Worm (Caenorhabditis elegans) whole organism, late embryonic: ENCODE data around the gene F08F8.9.

ENCODE experiments used
- C08G9.2 ChIP-seq: sonication (generic microtip); optimal IDR thresholded peaks from 2 replicates; lab custom pipeline; 2016; ENCODE audit warnings: mild to moderate bottlenecking, missing genetic modification characterization, moderate library complexity, missing compliant biosample characterization
- F13H6.1 ChIP-seq: sonication (generic microtip); optimal IDR thresholded peaks from 2 replicates; lab custom pipeline; 2016; ENCODE audit warnings: missing genetic modification characterization, missing compliant biosample characterization
- K02D7.2 ChIP-seq: sonication (generic microtip); optimal IDR thresholded peaks from 2 replicates; lab custom pipeline; 2017; ENCODE audit warnings: mild to moderate bottlenecking, missing genetic modification characterization, missing compliant biosample characterization
- K09A11.1 ChIP-seq: sonication (generic microtip); optimal IDR thresholded peaks from 2 replicates; lab custom pipeline; 2017; ENCODE audit warnings: antibody characterized with exemption, mild to moderate bottlenecking, missing genetic modification characterization, missing compliant biosample characterization; ENCODE audit not compliant: insufficient read depth
- T23F11.4 ChIP-seq: fragments of 200-800 bp; sonication (Bioruptor generic); optimal IDR thresholded peaks from 2 replicates; lab custom pipeline; 2018; ENCODE audit warnings: mild to moderate bottlenecking, missing genetic modification characterization, missing compliant biosample characterization
- Y22D7AL.16 ChIP-seq: sonication (generic microtip); optimal IDR thresholded peaks from 2 replicates; lab custom pipeline; 2016; ENCODE audit warnings: missing genetic modification characterization, missing compliant biosample characterization
- ahr-1 ChIP-seq: sonication (generic microtip); optimal IDR thresholded peaks from 2 replicates; lab custom pipeline; 2016; ENCODE audit warnings: missing genetic modification characterization, missing compliant biosample characterization
- ceh-14 ChIP-seq: sonication (generic microtip); optimal IDR thresholded peaks from 2 replicates; lab custom pipeline; 2016; ENCODE audit warnings: missing genotype, missing genetic modification characterization, missing compliant biosample characterization
- ceh-18 ChIP-seq: sonication (generic microtip); optimal IDR thresholded peaks from 2 replicates; lab custom pipeline; 2016; ENCODE audit warnings: missing genetic modification characterization, missing compliant biosample characterization
- ceh-2 ChIP-seq: sonication (generic microtip); optimal IDR thresholded peaks from 2 replicates; lab custom pipeline; 2016; ENCODE audit warnings: missing genotype, missing genetic modification characterization, missing compliant biosample characterization
- ceh-22 ChIP-seq: sonication (generic microtip); optimal IDR thresholded peaks from 2 replicates; lab custom pipeline; 2017; ENCODE audit warnings: missing biosample characterization, missing genetic modification characterization
- ceh-24 ChIP-seq: sonication (generic microtip); optimal IDR thresholded peaks from 2 replicates; lab custom pipeline; 2016; ENCODE audit warnings: mild to moderate bottlenecking, missing genetic modification characterization, missing compliant biosample characterization
- ceh-30 ChIP-seq: fragments of 150-350 bp; optimal IDR thresholded peaks from 2 replicates; lab custom pipeline; 2014; ENCODE audit warnings: missing biosample characterization, missing genetic modification characterization
- ceh-34 ChIP-seq: sonication (generic microtip); optimal IDR thresholded peaks from 2 replicates; lab custom pipeline; 2016; ENCODE audit warnings: mild to moderate bottlenecking, missing genetic modification characterization, missing compliant biosample characterization
- ceh-45 ChIP-seq: fragments of 200-800 bp; sonication (Bioruptor generic); IDR thresholded peaks from 2 replicates; pipeline ENCODE4 v1.3.6; 2022; ENCODE audit warnings: missing genetic modification reagents, missing genetic modification characterization, missing compliant biosample characterization
- ceh-48 ChIP-seq: sonication (generic microtip); optimal IDR thresholded peaks from 2 replicates; lab custom pipeline; 2016; ENCODE audit warnings: missing genetic modification characterization, inconsistent platforms, missing compliant biosample characterization
- che-1 ChIP-seq: sonication (generic microtip); optimal IDR thresholded peaks from 2 replicates; lab custom pipeline; 2016; ENCODE audit warnings: mild to moderate bottlenecking, missing genetic modification characterization, missing compliant biosample characterization
- dmd-4 ChIP-seq: sonication (generic microtip); optimal IDR thresholded peaks from 2 replicates; lab custom pipeline; 2016; ENCODE audit warnings: borderline replicate concordance, missing genetic modification characterization, missing compliant biosample characterization
- fkh-10 ChIP-seq: fragments of 150-350 bp; optimal IDR thresholded peaks from 2 replicates; lab custom pipeline; 2014; ENCODE audit warnings: missing biosample characterization, missing genetic modification reagents, missing genetic modification characterization
- gmeb-2 ChIP-seq: sonication (generic microtip); optimal IDR thresholded peaks from 2 replicates; lab custom pipeline; 2016; ENCODE audit warnings: missing genetic modification characterization, inconsistent platforms, missing compliant biosample characterization
- hlh-15 ChIP-seq: sonication (generic microtip); optimal IDR thresholded peaks from 2 replicates; lab custom pipeline; 2016; ENCODE audit warnings: missing genetic modification characterization, missing compliant biosample characterization
- hlh-30 ChIP-seq: sonication (generic microtip); optimal IDR thresholded peaks from 2 replicates; lab custom pipeline; 2017; ENCODE audit warnings: antibody characterized with exemption, missing genetic modification characterization, missing compliant biosample characterization; ENCODE audit not compliant: insufficient read depth
- madf-2 ChIP-seq: sonication (generic microtip); optimal IDR thresholded peaks from 2 replicates; lab custom pipeline; 2017; ENCODE audit warnings: missing genetic modification characterization, missing compliant biosample characterization
- nfya-1 ChIP-seq: sonication (generic microtip); optimal IDR thresholded peaks from 2 replicates; lab custom pipeline; 2017; ENCODE audit warnings: missing genetic modification characterization, mild to moderate bottlenecking, missing compliant biosample characterization, antibody characterized with exemption, moderate library complexity
- pag-3 ChIP-seq: sonication (generic microtip); optimal IDR thresholded peaks from 2 replicates; lab custom pipeline; 2016; ENCODE audit warnings: missing compliant biosample characterization, missing genetic modification characterization, borderline replicate concordance
- pax-1 ChIP-seq: fragments of 150-350 bp; optimal IDR thresholded peaks from 2 replicates; lab custom pipeline; 2014; ENCODE audit warnings: missing biosample characterization, missing genetic modification characterization
- ref-2 ChIP-seq: sonication (generic microtip); optimal IDR thresholded peaks from 2 replicates; lab custom pipeline; 2016; ENCODE audit warnings: missing genetic modification characterization, missing compliant biosample characterization
- rnt-1 ChIP-seq: sonication (generic microtip); optimal IDR thresholded peaks from 2 replicates; lab custom pipeline; 2016; ENCODE audit warnings: missing genetic modification characterization, missing compliant biosample characterization
- sdc-2 ChIP-seq: sonication (generic microtip); optimal IDR thresholded peaks from 2 replicates; lab custom pipeline; 2016; ENCODE audit warnings: missing genotype, missing genetic modification characterization, missing compliant biosample characterization
- sox-2 ChIP-seq: fragments of 200-800 bp; sonication (Bioruptor generic); IDR thresholded peaks from 2 replicates; pipeline ENCODE4 v1.3.6; 2022; ENCODE audit warnings: missing genetic modification reagents, missing genetic modification characterization, missing compliant biosample characterization
- syd-9 ChIP-seq: sonication (generic microtip); optimal IDR thresholded peaks from 2 replicates; lab custom pipeline; 2016; ENCODE audit warnings: mild to moderate bottlenecking, missing genetic modification characterization, moderate library complexity, missing compliant biosample characterization
- tbx-2 ChIP-seq: sonication (generic microtip); optimal IDR thresholded peaks from 2 replicates; lab custom pipeline; 2016; ENCODE audit warnings: missing genetic modification characterization, missing compliant biosample characterization
- tbx-7 ChIP-seq: sonication (generic microtip); optimal IDR thresholded peaks from 2 replicates; lab custom pipeline; 2016; ENCODE audit warnings: missing genotype, missing genetic modification characterization, missing compliant biosample characterization
- unc-3 ChIP-seq, 2 experiments: fragments of 200-800 bp in 1 of 2; sonication (Bioruptor generic) in 1 of 2; sonication (generic microtip) in 1 of 2; conservative IDR thresholded peaks in 1 of 2; optimal IDR thresholded peaks in 1 of 2; 2 replicates each; pipeline versions ENCODE4 v1.3.6 to Lab custom; 2016 to 2022; ENCODE audit warnings: missing compliant biosample characterization in 2 of 2, missing genetic modification characterization in 2 of 2, missing genetic modification reagents in 1 of 2
- unc-42 ChIP-seq: sonication (generic microtip); optimal IDR thresholded peaks from 2 replicates; lab custom pipeline; 2016; ENCODE audit warnings: missing genotype, missing genetic modification characterization, missing compliant biosample characterization
- unc-55 ChIP-seq: sonication (generic microtip); optimal IDR thresholded peaks from 2 replicates; lab custom pipeline; 2017; ENCODE audit warnings: missing biosample characterization, missing genetic modification reagents, missing genetic modification characterization
- ztf-16 ChIP-seq: sonication (generic microtip); optimal IDR thresholded peaks from 2 replicates; lab custom pipeline; 2017; ENCODE audit warnings: missing genetic modification characterization, missing compliant biosample characterization

Gene F08F8.9

ce11 chrIII:7305649-7305977 is 48.2 kb downstream of the F08F8.9 start:
- TF ChIP-seq ahr-1 (tag; lab: Kevin White, UChicago): no peak
- no peak for TF ChIP-seq pax-1 (tag; lab: Kevin White, UChicago)
- TF ChIP-seq K09A11.1: no peak
- TF ChIP-seq madf-2: no peak
- TF ChIP-seq unc-55 (GFP tag; lab: Kevin White, UChicago): no peak
- no peak for TF ChIP-seq tbx-7 (tag; lab: Kevin White, UChicago)
- TF ChIP-seq C08G9.2: no peak
- no peak for TF ChIP-seq che-1 (tag; lab: Kevin White, UChicago)
- no peak for TF ChIP-seq ztf-16
- no peak for TF ChIP-seq ceh-18 (tag; lab: Kevin White, UChicago)
- TF ChIP-seq fkh-10 (GFP tag; lab: Kevin White, UChicago): no peak
- TF ChIP-seq K02D7.2 (tag; lab: Kevin White, UChicago): no peak

- TF ChIP-seq nfya-1 (no peak), unc-3 (GFP tag; conservative IDR thresholded peaks at IDR 0.05; lab: Robert Waterston, UW) (no peak), unc-3 (tag; optimal IDR thresholded peaks at IDR 0.05; lab: Kevin White, UChicago) (no peak), ceh-48 (tag; lab: Kevin White, UChicago) (no peak)
Measured at ce11 chrIII:7304961-7305648, 48.7 kb downstream of the F08F8.9 start.

ce11 chrIII:7301668-7302067 is 52.1 kb downstream of the F08F8.9 start:
- TF ChIP-seq gmeb-2 (tag; lab: Kevin White, UChicago) (no peak), rnt-1 (tag; lab: Kevin White, UChicago) (no peak), syd-9 (tag; lab: Kevin White, UChicago) (no peak), hlh-15 (tag; lab: Kevin White, UChicago) (no peak), ceh-30 (no peak), pag-3 (tag; lab: Kevin White, UChicago) (no peak), sox-2 (GFP tag; lab: Robert Waterston, UW) (no peak), dmd-4 (tag; lab: Kevin White, UChicago) (no peak), ceh-45 (no peak), hlh-30 (tag; lab: Kevin White, UChicago) (no peak), ceh-14 (tag; lab: Kevin White, UChicago) (no peak), ceh-24 (tag; lab: Kevin White, UChicago) (no peak), Y22D7AL.16 (tag; lab: Kevin White, UChicago) (no peak), unc-55 (GFP tag; lab: Kevin White, UChicago) (no peak), unc-42 (no peak), ceh-22 (tag; lab: Kevin White, UChicago) (no peak), F13H6.1 (tag; lab: Kevin White, UChicago) (no peak)

ce11 chrIII:7300763-7301162 is 53.0 kb downstream of the F08F8.9 start:
- TF ChIP-seq T23F11.4 (GFP tag; lab: Kevin White, UChicago): no peak
- no peak for TF ChIP-seq ref-2
- TF ChIP-seq ceh-2 (tag; lab: Kevin White, UChicago): no peak
- no peak for TF ChIP-seq che-1 (tag; lab: Kevin White, UChicago)
- no peak for TF ChIP-seq sdc-2 (tag; lab: Kevin White, UChicago)
- TF ChIP-seq syd-9 (tag; lab: Kevin White, UChicago): no peak
- TF ChIP-seq ceh-34 (tag; lab: Kevin White, UChicago): no peak
- no peak for TF ChIP-seq ceh-48 (tag; lab: Kevin White, UChicago)
- TF ChIP-seq ceh-45: no peak
- TF ChIP-seq tbx-2 (tag; lab: Kevin White, UChicago): no peak
